Fruit fly (Drosophila melanogaster) whole organism, adult: ENCODE measurements around the gene Muc68Ca.

Source experiments
- CG12768 ChIP-seq: fragments of 200-800 bp; sonication (Bioruptor generic); optimal IDR thresholded peaks from 2 replicates; lab custom pipeline; 2017; ENCODE audit warnings: missing biosample characterization, missing genetic modification characterization, mild to moderate bottlenecking, moderate library complexity, missing genetic modification reagents
- Mnt ChIP-seq: fragments of 200-800 bp; sonication (Bioruptor generic); optimal IDR thresholded peaks from 2 replicates; lab custom pipeline; 2016; ENCODE audit warnings: missing biosample characterization, mild to moderate bottlenecking, missing genetic modification characterization

dm6 chr3L:11626229-11626826, 6.4 kb upstream of the Muc68Ca start, which contains the start of gene PCID2:
- no peak for TF ChIP-seq Mnt (GFP tag; lab: Kevin White, UChicago)
- no peak for TF ChIP-seq CG12768 (GFP tag; lab: Kevin White, UChicago)
